Worm (Caenorhabditis elegans) whole organism, early embryonic: ENCODE measurements around the gene mdt-11.

ENCODE experiments used
- B0310.2 ChIP-seq: sonication (generic microtip); optimal IDR thresholded peaks from 2 replicates; lab custom pipeline; 2016; ENCODE audit warnings: mild to moderate bottlenecking, missing genetic modification characterization, missing compliant biosample characterization
- F13C5.2 ChIP-seq: sonication (generic microtip); optimal IDR thresholded peaks from 2 replicates; lab custom pipeline; 2017; ENCODE audit warnings: mild to moderate bottlenecking, missing genetic modification characterization, inconsistent platforms, missing compliant biosample characterization
- aly-1 ChIP-seq: sonication (generic microtip); optimal IDR thresholded peaks from 2 replicates; lab custom pipeline; 2016; ENCODE audit warnings: missing genetic modification characterization, missing compliant biosample characterization
- ama-1 ChIP-seq: fragments of 150-350 bp; optimal IDR thresholded peaks from 2 replicates; lab custom pipeline; 2014
- ceh-13 ChIP-seq: fragments of 200-800 bp; sonication (Bioruptor generic); optimal IDR thresholded peaks from 2 replicates; lab custom pipeline; 2018; ENCODE audit warnings: mild to moderate bottlenecking, missing genetic modification characterization, missing compliant biosample characterization
- ceh-36 ChIP-seq: sonication (generic microtip); optimal IDR thresholded peaks from 2 replicates; lab custom pipeline; 2016; ENCODE audit warnings: missing genetic modification characterization, inconsistent platforms, missing compliant biosample characterization
- ets-7 ChIP-seq: sonication (generic microtip); optimal IDR thresholded peaks from 2 replicates; lab custom pipeline; 2016; ENCODE audit warnings: missing genotype, missing genetic modification characterization, missing compliant biosample characterization
- flt-1 ChIP-seq: fragments of 200-800 bp; sonication (Bioruptor generic); IDR thresholded peaks from 2 replicates; pipeline ENCODE4 v1.3.6; 2022; ENCODE audit warnings: missing genetic modification characterization, missing compliant biosample characterization
- hmbx-1 ChIP-seq: sonication (generic microtip); optimal IDR thresholded peaks from 2 replicates; lab custom pipeline; 2016; ENCODE audit warnings: mild to moderate bottlenecking, missing genetic modification characterization, missing compliant biosample characterization
- hmg-4 ChIP-seq: fragments of 200-800 bp; sonication (Bioruptor generic); optimal IDR thresholded peaks from 2 replicates; lab custom pipeline; 2018; ENCODE audit warnings: mild to moderate bottlenecking, missing genetic modification characterization, missing compliant biosample characterization
- hnd-1 ChIP-seq: sonication (generic microtip); optimal IDR thresholded peaks from 2 replicates; lab custom pipeline; 2016; ENCODE audit warnings: missing genetic modification characterization, missing compliant biosample characterization
- pes-1 ChIP-seq: fragments of 200-800 bp; sonication (Bioruptor generic); IDR thresholded peaks from 2 replicates; pipeline ENCODE4 v1.3.6; 2022; ENCODE audit warnings: missing genetic modification reagents, missing genetic modification characterization, missing compliant biosample characterization
- scrt-1 ChIP-seq: fragments of 200-800 bp; sonication (Bioruptor generic); IDR thresholded peaks from 2 replicates; pipeline ENCODE4 v1.3.6; 2022; ENCODE audit warnings: missing genetic modification characterization, missing compliant biosample characterization
- sea-1 ChIP-seq: fragments of 200-800 bp; sonication (Bioruptor generic); conservative IDR thresholded peaks from 2 replicates; pipeline ENCODE4 v1.3.6; 2022; ENCODE audit warnings: missing genetic modification characterization, missing compliant biosample characterization
- tbx-11 ChIP-seq: fragments of 200-800 bp; sonication (Bioruptor generic); IDR thresholded peaks from 2 replicates; pipeline ENCODE4 v1.3.6; 2022; ENCODE audit warnings: missing genetic modification characterization, missing compliant biosample characterization
- tbx-37 ChIP-seq: fragments of 200-800 bp; sonication (Bioruptor generic); conservative IDR thresholded peaks from 2 replicates; pipeline ENCODE4 v1.3.6; 2022; ENCODE audit warnings: missing genetic modification reagents, missing genetic modification characterization, missing compliant biosample characterization
- tra-4 ChIP-seq: sonication (generic microtip); optimal IDR thresholded peaks from 2 replicates; lab custom pipeline; 2017; ENCODE audit warnings: missing genetic modification characterization, missing compliant biosample characterization

The mdt-11 gene

DNA sequence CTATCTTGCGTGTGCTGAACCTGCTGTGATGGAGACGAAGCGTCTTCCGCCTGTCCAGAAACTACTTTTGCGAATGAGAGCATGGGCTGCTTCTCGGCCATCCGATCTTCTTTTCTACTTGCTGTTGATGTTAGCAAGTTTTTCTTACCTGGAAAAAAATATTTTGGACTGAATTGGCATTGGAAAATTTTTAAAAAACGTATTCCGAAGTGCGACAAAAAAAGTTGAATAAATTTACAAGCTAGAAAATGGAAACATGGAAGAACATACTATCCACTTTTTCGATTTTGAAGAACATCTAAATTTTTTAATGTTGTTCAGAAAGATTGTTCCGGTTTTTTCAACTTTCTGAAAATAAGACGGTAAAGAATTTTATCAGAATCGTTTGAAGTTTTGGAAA, 3.5 kb upstream of the mdt-11 start, which contains the start of gene larp-1:
Gene larp-1, minus strand, starts transcription at position 101 of the 400 bp plus-strand sequence.
- no peak for TF ChIP-seq ceh-13
- TF ChIP-seq tbx-37 (GFP tag; lab: Robert Waterston, UW) = no peak
- no peak for TF ChIP-seq ceh-36 (tag; lab: Kevin White, UChicago)
- TF ChIP-seq pes-1 (GFP tag; lab: Robert Waterston, UW) = no peak
- no peak for TF ChIP-seq scrt-1 (GFP tag; lab: Robert Waterston, UW)
- TF ChIP-seq ets-7 (tag; lab: Kevin White, UChicago) = no peak
- no peak for TF ChIP-seq hmg-4
- TF ChIP-seq B0310.2 (tag; lab: Kevin White, UChicago) = no peak
- TF ChIP-seq F13C5.2 (tag; lab: Kevin White, UChicago) = no peak
- no peak for TF ChIP-seq aly-1
- TF ChIP-seq sea-1 = no peak
- TF ChIP-seq flt-1 (GFP tag; lab: Robert Waterston, UW) = no peak
- no peak for TF ChIP-seq hnd-1 (tag; lab: Kevin White, UChicago)
- no peak for TF ChIP-seq tbx-11 (GFP tag; lab: Robert Waterston, UW)

- TF ChIP-seq B0310.2 (tag; lab: Kevin White, UChicago) (no peak), aly-1 (peak; percentile 56), hmbx-1 (tag; lab: Kevin White, UChicago) (no peak), flt-1 (GFP tag; lab: Robert Waterston, UW) (peak; percentile 75), tra-4 (tag; lab: Kevin White, UChicago) (peak; percentile 65), tbx-11 (GFP tag; lab: Robert Waterston, UW) (peak; percentile 67), ama-1 (no peak), F13C5.2 (tag; lab: Kevin White, UChicago) (peak; percentile 93), ets-7 (tag; lab: Kevin White, UChicago) (peak; percentile 44), hnd-1 (tag; lab: Kevin White, UChicago) (no peak), tbx-37 (GFP tag; lab: Robert Waterston, UW) (peak; percentile 67; the same call in 1 of the 2 replicates), ceh-13 (peak; percentile 22), hmg-4 (peak; percentile 95), ceh-36 (tag; lab: Kevin White, UChicago) (no peak), sea-1 (0 out of 2 replicates have a peak, but pooled peaks have one; percentile 35), pes-1 (GFP tag; lab: Robert Waterston, UW) (peak; percentile 77), scrt-1 (GFP tag; lab: Robert Waterston, UW) (peak; percentile 65)
These were observed 2.8 kb upstream of the mdt-11 start, which contains the start of gene wip-1 for ce11 chrIII:5018116-5018689. Gene wip-1, plus strand, starts transcription at chrIII:5018639.

DNA sequence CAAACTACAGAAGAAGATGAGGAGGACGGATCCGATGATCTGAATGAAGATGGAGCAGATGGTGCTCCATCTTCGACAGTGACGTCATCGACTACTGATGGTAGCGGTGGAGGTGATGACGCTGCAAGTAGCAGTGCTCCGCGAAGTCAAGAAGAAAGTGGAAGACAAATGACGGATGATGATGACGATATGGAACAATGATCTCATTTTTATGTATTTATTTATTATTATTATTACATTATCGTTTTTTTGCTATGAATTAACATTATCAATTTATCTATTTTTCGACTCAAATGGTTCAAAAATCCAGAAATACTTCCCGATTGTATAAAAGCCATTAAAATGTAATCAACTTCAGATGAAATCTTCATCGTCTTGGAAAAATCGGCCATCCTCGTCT, 665 bp downstream of the mdt-11 start, which contains the start of gene R144.3:
Gene R144.3, plus strand, starts transcription at position 301 of the 400 bp plus-strand sequence.
- TF ChIP-seq pes-1 (GFP tag; lab: Robert Waterston, UW) = no peak
- no peak for TF ChIP-seq ceh-13
- TF ChIP-seq hmbx-1 (tag; lab: Kevin White, UChicago) = no peak
- no peak for TF ChIP-seq tbx-37 (GFP tag; lab: Robert Waterston, UW)
- TF ChIP-seq scrt-1 (GFP tag; lab: Robert Waterston, UW) = no peak
- no peak for TF ChIP-seq hmg-4
- no peak for TF ChIP-seq F13C5.2 (tag; lab: Kevin White, UChicago)

ce11 chrIII:5022964-5023363, 1.9 kb downstream of the mdt-11 start, which contains the start of gene R144.13:
Gene R144.13, plus strand, starts transcription at chrIII:5023264.
- TF ChIP-seq sea-1 = no peak
- TF ChIP-seq F13C5.2 (tag; lab: Kevin White, UChicago) = no peak
- TF ChIP-seq ama-1 = no peak

- TF ChIP-seq ets-7 (tag; lab: Kevin White, UChicago) (no peak), tra-4 (tag; lab: Kevin White, UChicago) (no peak), hmbx-1 (tag; lab: Kevin White, UChicago) (no peak), ceh-36 (tag; lab: Kevin White, UChicago) (no peak), hnd-1 (tag; lab: Kevin White, UChicago) (no peak), B0310.2 (tag; lab: Kevin White, UChicago) (no peak), hmg-4 (no peak), aly-1 (no peak), ceh-13 (no peak)
These were observed 2.6 kb downstream of the mdt-11 start for ce11 chrIII:5023642-5024041.

- TF ChIP-seq tbx-37 (GFP tag; lab: Robert Waterston, UW) (no peak), tra-4 (tag; lab: Kevin White, UChicago) (peak; percentile 31), F13C5.2 (tag; lab: Kevin White, UChicago) (no peak), ets-7 (tag; lab: Kevin White, UChicago) (no peak), sea-1 (no peak), aly-1 (no peak), ceh-36 (tag; lab: Kevin White, UChicago) (no peak), hmbx-1 (tag; lab: Kevin White, UChicago) (no peak)
These were observed 3.5 kb downstream of the mdt-11 start, which contains the start of gene pcf-11 for ce11 chrIII:5024393-5024964. Gene pcf-11, plus strand, starts transcription at chrIII:5024914.

- TF ChIP-seq hmbx-1 (tag; lab: Kevin White, UChicago) (no peak), ama-1 (peak; percentile 62)
These were observed 4.2 kb downstream of the mdt-11 start for ce11 chrIII:5025136-5025629.

- TF ChIP-seq B0310.2 (tag; lab: Kevin White, UChicago) = no peak
- TF ChIP-seq ama-1 = no peak
- TF ChIP-seq flt-1 (GFP tag; lab: Robert Waterston, UW) = no peak
- no peak for TF ChIP-seq hmg-4
- no peak for TF ChIP-seq F13C5.2 (tag; lab: Kevin White, UChicago)
- TF ChIP-seq hnd-1 (tag; lab: Kevin White, UChicago) = no peak
These were observed 5.3 kb downstream of the mdt-11 start for ce11 chrIII:5026366-5026765.
